Worm (Caenorhabditis elegans) whole organism, late embryonic: ENCODE data around the gene T20B12.7.

ENCODE experiments used
- C38D4.7 ChIP-seq: fragments of 200-800 bp; sonication (Bioruptor generic); optimal IDR thresholded peaks from 2 replicates; lab custom pipeline; 2018; ENCODE audit warnings: mild to moderate bottlenecking, missing genetic modification characterization, moderate library complexity, missing compliant biosample characterization
- K02D7.2 ChIP-seq: sonication (generic microtip); optimal IDR thresholded peaks from 2 replicates; lab custom pipeline; 2017; ENCODE audit warnings: mild to moderate bottlenecking, missing genetic modification characterization, missing compliant biosample characterization
- K09A11.1 ChIP-seq: sonication (generic microtip); optimal IDR thresholded peaks from 2 replicates; lab custom pipeline; 2017; ENCODE audit warnings: antibody characterized with exemption, mild to moderate bottlenecking, missing genetic modification characterization, missing compliant biosample characterization; ENCODE audit not compliant: insufficient read depth
- T23F11.4 ChIP-seq: fragments of 200-800 bp; sonication (Bioruptor generic); optimal IDR thresholded peaks from 2 replicates; lab custom pipeline; 2018; ENCODE audit warnings: mild to moderate bottlenecking, missing genetic modification characterization, missing compliant biosample characterization
- ahr-1 ChIP-seq: sonication (generic microtip); optimal IDR thresholded peaks from 2 replicates; lab custom pipeline; 2016; ENCODE audit warnings: missing genetic modification characterization, missing compliant biosample characterization
- ceh-18 ChIP-seq: sonication (generic microtip); optimal IDR thresholded peaks from 2 replicates; lab custom pipeline; 2016; ENCODE audit warnings: missing genetic modification characterization, missing compliant biosample characterization
- ceh-19 ChIP-seq: fragments of 200-800 bp; sonication (Bioruptor generic); optimal IDR thresholded peaks from 2 replicates; lab custom pipeline; 2018; ENCODE audit warnings: mild to moderate bottlenecking, missing genetic modification characterization, missing compliant biosample characterization
- ceh-2 ChIP-seq: sonication (generic microtip); optimal IDR thresholded peaks from 2 replicates; lab custom pipeline; 2016; ENCODE audit warnings: missing genotype, missing genetic modification characterization, missing compliant biosample characterization
- ceh-22 ChIP-seq: sonication (generic microtip); optimal IDR thresholded peaks from 2 replicates; lab custom pipeline; 2017; ENCODE audit warnings: missing biosample characterization, missing genetic modification characterization
- ceh-24 ChIP-seq: sonication (generic microtip); optimal IDR thresholded peaks from 2 replicates; lab custom pipeline; 2016; ENCODE audit warnings: mild to moderate bottlenecking, missing genetic modification characterization, missing compliant biosample characterization
- ceh-30 ChIP-seq: fragments of 150-350 bp; optimal IDR thresholded peaks from 2 replicates; lab custom pipeline; 2014; ENCODE audit warnings: missing biosample characterization, missing genetic modification characterization
- ceh-31 ChIP-seq: sonication (generic microtip); optimal IDR thresholded peaks from 2 replicates; lab custom pipeline; 2016; ENCODE audit warnings: missing genetic modification characterization, missing compliant biosample characterization
- ceh-45 ChIP-seq: fragments of 200-800 bp; sonication (Bioruptor generic); IDR thresholded peaks from 2 replicates; pipeline ENCODE4 v1.3.6; 2022; ENCODE audit warnings: missing genetic modification reagents, missing genetic modification characterization, missing compliant biosample characterization
- ceh-48 ChIP-seq: sonication (generic microtip); optimal IDR thresholded peaks from 2 replicates; lab custom pipeline; 2016; ENCODE audit warnings: missing genetic modification characterization, inconsistent platforms, missing compliant biosample characterization
- ceh-6 ChIP-seq: fragments of 200-800 bp; sonication (Bioruptor generic); optimal IDR thresholded peaks from 2 replicates; lab custom pipeline; 2018; ENCODE audit warnings: mild to moderate bottlenecking, missing genetic modification characterization, missing compliant biosample characterization
- che-1 ChIP-seq: sonication (generic microtip); optimal IDR thresholded peaks from 2 replicates; lab custom pipeline; 2016; ENCODE audit warnings: mild to moderate bottlenecking, missing genetic modification characterization, missing compliant biosample characterization
- dve-1 ChIP-seq: sonication (generic microtip); optimal IDR thresholded peaks from 2 replicates; lab custom pipeline; 2017; ENCODE audit warnings: antibody characterized with exemption, mild to moderate bottlenecking, missing genetic modification characterization, missing compliant biosample characterization
- elt-2 ChIP-seq: sonication (generic microtip); optimal IDR thresholded peaks from 2 replicates; lab custom pipeline; 2016; ENCODE audit warnings: missing genetic modification reagents, missing genetic modification characterization, missing compliant biosample characterization
- gmeb-2 ChIP-seq: sonication (generic microtip); optimal IDR thresholded peaks from 2 replicates; lab custom pipeline; 2016; ENCODE audit warnings: missing genetic modification characterization, inconsistent platforms, missing compliant biosample characterization
- hlh-13 ChIP-seq: fragments of 200-800 bp; sonication (Bioruptor generic); optimal IDR thresholded peaks from 2 replicates; lab custom pipeline; 2018; ENCODE audit warnings: mild to moderate bottlenecking, missing genetic modification characterization, missing compliant biosample characterization
- hlh-15 ChIP-seq: sonication (generic microtip); optimal IDR thresholded peaks from 2 replicates; lab custom pipeline; 2016; ENCODE audit warnings: missing genetic modification characterization, missing compliant biosample characterization
- hlh-30 ChIP-seq: sonication (generic microtip); optimal IDR thresholded peaks from 2 replicates; lab custom pipeline; 2017; ENCODE audit warnings: antibody characterized with exemption, missing genetic modification characterization, missing compliant biosample characterization; ENCODE audit not compliant: insufficient read depth
- hlh-6 ChIP-seq: sonication (generic microtip); optimal IDR thresholded peaks from 2 replicates; lab custom pipeline; 2016; ENCODE audit warnings: missing genotype, missing genetic modification characterization, missing compliant biosample characterization
- lim-6 ChIP-seq: sonication (generic microtip); optimal IDR thresholded peaks from 2 replicates; lab custom pipeline; 2016; ENCODE audit warnings: missing genetic modification characterization, missing compliant biosample characterization
- mec-3 ChIP-seq: sonication (generic microtip); optimal IDR thresholded peaks from 2 replicates; lab custom pipeline; 2016; ENCODE audit warnings: borderline replicate concordance, missing genetic modification characterization, missing compliant biosample characterization
- nfya-1 ChIP-seq: sonication (generic microtip); optimal IDR thresholded peaks from 2 replicates; lab custom pipeline; 2017; ENCODE audit warnings: missing genetic modification characterization, mild to moderate bottlenecking, missing compliant biosample characterization, antibody characterized with exemption, moderate library complexity
- nhr-11 ChIP-seq: fragments of 150-350 bp; optimal IDR thresholded peaks from 2 replicates; lab custom pipeline; 2014; ENCODE audit warnings: missing biosample characterization, missing genetic modification characterization
- pat-9 ChIP-seq: fragments of 200-800 bp; sonication (Bioruptor generic); optimal IDR thresholded peaks from 2 replicates; lab custom pipeline; 2018; ENCODE audit warnings: mild to moderate bottlenecking, missing genetic modification characterization, moderate library complexity, missing compliant biosample characterization
- pax-1 ChIP-seq: fragments of 150-350 bp; optimal IDR thresholded peaks from 2 replicates; lab custom pipeline; 2014; ENCODE audit warnings: missing biosample characterization, missing genetic modification characterization
- pha-2 ChIP-seq: sonication (generic microtip); optimal IDR thresholded peaks from 2 replicates; lab custom pipeline; 2017; ENCODE audit warnings: mild to moderate bottlenecking, missing genetic modification characterization, missing compliant biosample characterization
- pros-1 ChIP-seq: fragments of 150-350 bp; optimal IDR thresholded peaks from 2 replicates; lab custom pipeline; 2014; ENCODE audit warnings: missing biosample characterization, missing genetic modification reagents, missing genetic modification characterization
- ref-2 ChIP-seq: sonication (generic microtip); optimal IDR thresholded peaks from 2 replicates; lab custom pipeline; 2016; ENCODE audit warnings: missing genetic modification characterization, missing compliant biosample characterization
- rnt-1 ChIP-seq: sonication (generic microtip); optimal IDR thresholded peaks from 2 replicates; lab custom pipeline; 2016; ENCODE audit warnings: missing genetic modification characterization, missing compliant biosample characterization
- sox-2 ChIP-seq: fragments of 200-800 bp; sonication (Bioruptor generic); IDR thresholded peaks from 2 replicates; pipeline ENCODE4 v1.3.6; 2022; ENCODE audit warnings: missing genetic modification reagents, missing genetic modification characterization, missing compliant biosample characterization
- sox-4 ChIP-seq: sonication (generic microtip); optimal IDR thresholded peaks from 2 replicates; lab custom pipeline; 2017; ENCODE audit warnings: mild to moderate bottlenecking, missing genetic modification characterization, inconsistent platforms, missing compliant biosample characterization
- syd-9 ChIP-seq: sonication (generic microtip); optimal IDR thresholded peaks from 2 replicates; lab custom pipeline; 2016; ENCODE audit warnings: mild to moderate bottlenecking, missing genetic modification characterization, moderate library complexity, missing compliant biosample characterization
- tbx-2 ChIP-seq: sonication (generic microtip); optimal IDR thresholded peaks from 2 replicates; lab custom pipeline; 2016; ENCODE audit warnings: missing genetic modification characterization, missing compliant biosample characterization
- tbx-7 ChIP-seq: sonication (generic microtip); optimal IDR thresholded peaks from 2 replicates; lab custom pipeline; 2016; ENCODE audit warnings: missing genotype, missing genetic modification characterization, missing compliant biosample characterization
- ttx-3 ChIP-seq: sonication (generic microtip); optimal IDR thresholded peaks from 2 replicates; lab custom pipeline; 2016; ENCODE audit warnings: missing genetic modification reagents, missing genetic modification characterization, missing compliant biosample characterization
- unc-3 ChIP-seq, 2 experiments: fragments of 200-800 bp in 1 of 2; sonication (Bioruptor generic) in 1 of 2; sonication (generic microtip) in 1 of 2; conservative IDR thresholded peaks in 1 of 2; optimal IDR thresholded peaks in 1 of 2; 2 replicates each; pipeline versions ENCODE4 v1.3.6 to Lab custom; 2016 to 2022; ENCODE audit warnings: missing compliant biosample characterization in 2 of 2, missing genetic modification characterization in 2 of 2, missing genetic modification reagents in 1 of 2
- unc-55 ChIP-seq: sonication (generic microtip); optimal IDR thresholded peaks from 2 replicates; lab custom pipeline; 2017; ENCODE audit warnings: missing biosample characterization, missing genetic modification reagents, missing genetic modification characterization
- unc-86 ChIP-seq: sonication (generic microtip); optimal IDR thresholded peaks from 2 replicates; lab custom pipeline; 2016; ENCODE audit warnings: missing genetic modification characterization, missing compliant biosample characterization
- zip-5 ChIP-seq: sonication (generic microtip); optimal IDR thresholded peaks from 2 replicates; lab custom pipeline; 2016; ENCODE audit warnings: missing genetic modification characterization, missing compliant biosample characterization

Gene T20B12.7

DNA sequence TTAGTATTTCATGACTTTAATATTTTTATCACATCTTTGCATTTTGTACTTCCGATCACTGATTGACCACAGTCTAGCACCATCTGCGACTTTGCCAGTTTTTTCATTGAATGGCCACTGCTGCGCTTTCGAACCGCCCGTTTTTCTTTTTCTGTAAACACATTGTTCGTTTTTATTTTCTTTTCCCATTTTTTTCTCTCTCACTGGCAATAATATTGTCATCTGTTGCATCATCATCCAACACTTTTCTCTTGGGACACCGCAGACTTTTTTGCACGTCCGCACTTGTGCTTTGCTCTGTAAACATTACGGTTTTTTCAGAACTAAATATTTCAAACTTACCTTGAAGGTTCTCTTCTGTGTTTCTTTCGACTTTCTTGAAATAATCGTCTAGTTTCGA, 20.2 kb downstream of the T20B12.7 start:
- no peak for TF ChIP-seq tbx-7 (tag; lab: Kevin White, UChicago)
- TF ChIP-seq hlh-15, result no peak
- TF ChIP-seq sox-2 (GFP tag; lab: Robert Waterston, UW), result no peak
- TF ChIP-seq ceh-2 (tag; lab: Kevin White, UChicago), result no peak
- TF ChIP-seq zip-5, result no peak
- no peak for TF ChIP-seq ceh-6 (GFP tag; lab: Kevin White, UChicago)
- TF ChIP-seq T23F11.4, result no peak
- TF ChIP-seq ttx-3 (tag; lab: Kevin White, UChicago), result no peak
- no peak for TF ChIP-seq lim-6 (tag; lab: Kevin White, UChicago)
- TF ChIP-seq pha-2 (tag; lab: Kevin White, UChicago), result no peak

DNA sequence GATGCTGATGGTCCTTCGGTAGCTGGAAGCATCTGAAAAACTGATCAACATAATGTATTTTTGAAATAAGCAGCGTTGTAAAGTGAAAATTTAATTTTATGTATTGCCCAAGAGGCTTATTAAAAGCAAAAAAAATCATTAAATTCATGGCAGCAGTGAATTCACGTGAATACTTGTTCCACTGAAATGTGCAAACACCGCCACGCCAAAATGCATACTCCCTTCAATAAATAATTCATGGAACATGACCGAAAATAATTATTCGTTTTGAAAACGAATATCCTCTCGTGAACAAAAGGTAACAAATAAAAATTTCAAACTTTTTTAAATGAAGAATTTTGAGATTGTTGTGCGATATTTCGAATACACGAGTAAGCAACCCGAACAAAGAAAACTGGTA, 21.5 kb downstream of the T20B12.7 start, which contains the start of gene F08F8.10:
TSS of gene F08F8.10 (minus strand) at position 38 of the 400 bp plus-strand sequence.
- TF ChIP-seq ceh-19 (GFP tag; lab: Kevin White, UChicago) (no peak), unc-55 (GFP tag; lab: Kevin White, UChicago) (peak; percentile 30), hlh-13 (GFP tag; lab: Kevin White, UChicago) (no peak), hlh-30 (tag; lab: Kevin White, UChicago) (peak; percentile 62), mec-3 (tag; lab: Kevin White, UChicago) (no peak), hlh-6 (tag; lab: Kevin White, UChicago) (no peak), pax-1 (tag; lab: Kevin White, UChicago) (no peak), K02D7.2 (tag; lab: Kevin White, UChicago) (no peak), unc-86 (peak; percentile 78), zip-5 (no peak), gmeb-2 (tag; lab: Kevin White, UChicago) (no peak), ceh-22 (tag; lab: Kevin White, UChicago) (no peak), elt-2 (tag; lab: Kevin White, UChicago) (peak; percentile 7), unc-3 (GFP tag; conservative IDR thresholded peaks at IDR 0.05; lab: Robert Waterston, UW) (no peak), unc-3 (tag; optimal IDR thresholded peaks at IDR 0.05; lab: Kevin White, UChicago) (no peak), nhr-11 (tag; lab: Kevin White, UChicago) (no peak)

DNA sequence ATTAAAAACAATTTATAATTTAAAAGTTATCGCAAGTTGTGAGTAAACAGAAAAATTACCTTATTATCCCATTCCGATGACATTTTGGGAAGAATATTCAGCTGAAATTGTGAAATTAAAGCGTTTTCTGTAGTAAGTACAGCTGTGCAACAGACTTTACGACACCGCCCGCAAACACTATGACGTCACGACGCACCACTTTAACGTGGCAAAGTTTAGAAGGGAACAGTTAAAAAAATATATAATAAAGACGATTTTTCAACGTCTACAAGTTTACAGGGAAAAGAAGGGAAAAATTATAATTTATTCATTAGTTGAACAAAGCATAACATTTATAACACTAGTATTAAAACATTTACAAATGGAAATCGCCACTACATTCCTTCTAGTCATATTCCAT, 25.0 kb downstream of the T20B12.7 start, which contains the start of gene F08F8.9:
TSS of gene F08F8.9 (minus strand) at position 101 of the 400 bp plus-strand sequence.
- TF ChIP-seq ceh-22 (tag; lab: Kevin White, UChicago), result no peak
- no peak for TF ChIP-seq ceh-18 (tag; lab: Kevin White, UChicago)
- TF ChIP-seq pros-1, result no peak

DNA sequence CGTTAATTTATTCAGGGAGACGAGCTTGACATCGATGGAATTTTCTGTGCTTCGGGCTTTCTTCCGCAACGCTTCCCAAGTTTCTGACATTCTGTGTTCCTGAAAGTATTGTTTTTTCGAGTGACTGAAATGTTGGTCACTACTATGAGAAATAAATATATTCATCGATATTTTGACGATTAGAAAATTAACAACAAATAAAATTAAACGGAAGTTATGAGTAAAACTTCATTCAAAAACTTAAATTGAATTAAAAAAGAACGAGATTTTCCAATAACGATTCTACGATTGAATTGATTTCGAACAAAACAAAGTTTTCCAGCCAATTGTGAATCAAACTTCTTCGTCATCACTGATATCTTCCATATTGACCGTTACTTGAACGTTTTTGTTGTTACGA, 29.8 kb downstream of the T20B12.7 start, which contains the start of gene gos-28:
TSS of gene gos-28 (minus strand) at position 101 of the 400 bp plus-strand sequence.
- TF ChIP-seq ceh-31 (tag; lab: Kevin White, UChicago), result no peak
- TF ChIP-seq syd-9 (tag; lab: Kevin White, UChicago), result no peak
- no peak for TF ChIP-seq ceh-22 (tag; lab: Kevin White, UChicago)
- no peak for TF ChIP-seq K09A11.1
- no peak for TF ChIP-seq pat-9
- no peak for TF ChIP-seq ceh-24 (tag; lab: Kevin White, UChicago)
- no peak for TF ChIP-seq dve-1 (tag; lab: Kevin White, UChicago)
- TF ChIP-seq, all 69 proteins: peak for 0

DNA sequence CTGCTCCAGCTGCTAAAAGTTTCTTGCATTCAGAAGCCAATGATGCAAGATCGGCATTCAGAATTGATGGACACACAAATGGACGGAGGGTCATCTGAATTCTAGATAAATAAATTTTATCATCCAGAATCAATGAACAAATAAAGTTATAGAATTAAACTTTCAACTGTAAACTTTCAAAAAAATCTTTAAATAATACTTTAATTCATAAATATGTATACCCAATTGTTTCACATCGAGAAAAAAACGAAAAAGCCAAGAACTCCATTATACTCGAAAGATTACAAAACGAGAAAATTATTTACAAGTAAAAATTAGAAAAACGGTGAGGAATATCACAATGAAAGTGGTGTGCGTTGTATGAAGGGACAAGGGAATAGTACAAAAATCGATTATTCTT, 31.8 kb downstream of the T20B12.7 start, which contains the start of gene F08F8.7:
TSS of gene F08F8.7 (minus strand) at position 101 of the 400 bp plus-strand sequence.
- TF ChIP-seq syd-9 (tag; lab: Kevin White, UChicago), result no peak
- TF ChIP-seq elt-2 (tag; lab: Kevin White, UChicago), result no peak
- TF ChIP-seq dve-1 (tag; lab: Kevin White, UChicago), result no peak
- TF ChIP-seq che-1 (tag; lab: Kevin White, UChicago), result no peak
- TF ChIP-seq mec-3 (tag; lab: Kevin White, UChicago), result no peak
- no peak for TF ChIP-seq ahr-1
- TF ChIP-seq ceh-30 (tag; lab: Kevin White, UChicago), result no peak
- TF ChIP-seq sox-4, result no peak
- TF ChIP-seq tbx-2 (tag; lab: Kevin White, UChicago), result no peak
- no peak for TF ChIP-seq ceh-48 (tag; lab: Kevin White, UChicago)
- no peak for TF ChIP-seq ref-2 (tag; lab: Kevin White, UChicago)
- TF ChIP-seq nfya-1 (tag; lab: Kevin White, UChicago), result no peak
- no peak for TF ChIP-seq rnt-1 (tag; lab: Kevin White, UChicago)
- no peak for TF ChIP-seq ceh-45 (GFP tag; lab: Robert Waterston, UW)
- no peak for TF ChIP-seq C38D4.7 (GFP tag; lab: Kevin White, UChicago)
- no peak for TF ChIP-seq hlh-13 (GFP tag; lab: Kevin White, UChicago)
